Worm (Caenorhabditis elegans) whole organism, midembryonic: ENCODE data around the gene srw-23.

Experiments
- T22C8.4 ChIP-seq: fragments of 200-800 bp; sonication (Bioruptor generic); IDR thresholded peaks from 2 replicates; pipeline ENCODE4 v1.3.6; 2022; ENCODE audit warnings: missing genetic modification characterization, missing compliant biosample characterization
- cog-1 ChIP-seq: sonication (generic microtip); optimal IDR thresholded peaks from 2 replicates; lab custom pipeline; 2016; ENCODE audit warnings: missing genetic modification characterization, missing compliant biosample characterization
- flt-1 ChIP-seq: fragments of 200-800 bp; sonication (Bioruptor generic); IDR thresholded peaks from 2 replicates; pipeline ENCODE4 v1.3.6; 2022; ENCODE audit warnings: missing genetic modification characterization, missing compliant biosample characterization
- klf-2 ChIP-seq: fragments of 200-800 bp; sonication (Bioruptor generic); conservative IDR thresholded peaks from 2 replicates; pipeline ENCODE4 v1.3.6; 2022; ENCODE audit warnings: missing genetic modification reagents, missing genetic modification characterization, missing compliant biosample characterization
- med-1 ChIP-seq: sonication (generic microtip); optimal IDR thresholded peaks from 2 replicates; lab custom pipeline; 2017; ENCODE audit warnings: missing genetic modification characterization, mild to moderate bottlenecking, missing compliant biosample characterization, antibody characterized with exemption, missing genetic modification reagents; ENCODE audit not compliant: insufficient read depth
- ref-1 ChIP-seq: fragments of 200-800 bp; sonication (Bioruptor generic); conservative IDR thresholded peaks from 2 replicates; pipeline ENCODE4 v1.3.6; 2022; ENCODE audit warnings: missing genetic modification reagents, missing genetic modification characterization, missing compliant biosample characterization
- tab-1 ChIP-seq: fragments of 200-800 bp; sonication (Bioruptor generic); IDR thresholded peaks from 2 replicates; pipeline ENCODE4 v1.3.6; 2022; ENCODE audit warnings: missing genetic modification characterization, missing compliant biosample characterization
- ztf-23 ChIP-seq: fragments of 200-800 bp; sonication (Bioruptor generic); IDR thresholded peaks from 2 replicates; pipeline ENCODE4 v1.3.6; 2022; ENCODE audit warnings: missing genetic modification reagents, missing genetic modification characterization, missing compliant biosample characterization
- ztf-29 ChIP-seq: fragments of 200-800 bp; sonication (Bioruptor generic); IDR thresholded peaks from 2 replicates; pipeline ENCODE4 v1.3.6; 2022; ENCODE audit warnings: missing genetic modification reagents, missing genetic modification characterization, missing compliant biosample characterization

The srw-23 gene

DNA sequence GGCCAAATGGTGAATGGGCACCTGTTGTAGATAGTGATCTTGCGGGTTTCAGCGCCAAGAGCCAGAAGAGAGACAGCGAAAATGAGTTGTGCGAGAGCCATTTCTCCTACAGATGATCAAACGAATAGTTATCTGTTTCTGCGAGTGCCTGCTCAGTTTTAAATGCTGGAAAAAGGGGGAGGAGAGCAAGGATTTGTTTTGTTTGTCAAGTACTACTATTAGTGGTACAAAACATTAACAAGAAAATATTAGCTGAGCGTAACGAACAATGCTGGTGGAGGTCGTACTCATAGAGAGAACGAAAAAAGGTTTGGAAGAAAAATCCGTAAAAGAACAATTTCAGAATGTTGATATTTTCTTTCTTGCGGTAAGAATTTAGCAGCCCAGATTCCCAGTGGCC, 2.4 kb upstream of the srw-23 start, which contains the start of gene thn-4:
thn-4 (minus strand) TSS at position 101 of the 400 bp plus-strand sequence.
- TF ChIP-seq cog-1 (no peak), ztf-29 (no peak), ztf-23 (no peak), ref-1 (GFP tag; lab: Robert Waterston, UW) (no peak)

DNA sequence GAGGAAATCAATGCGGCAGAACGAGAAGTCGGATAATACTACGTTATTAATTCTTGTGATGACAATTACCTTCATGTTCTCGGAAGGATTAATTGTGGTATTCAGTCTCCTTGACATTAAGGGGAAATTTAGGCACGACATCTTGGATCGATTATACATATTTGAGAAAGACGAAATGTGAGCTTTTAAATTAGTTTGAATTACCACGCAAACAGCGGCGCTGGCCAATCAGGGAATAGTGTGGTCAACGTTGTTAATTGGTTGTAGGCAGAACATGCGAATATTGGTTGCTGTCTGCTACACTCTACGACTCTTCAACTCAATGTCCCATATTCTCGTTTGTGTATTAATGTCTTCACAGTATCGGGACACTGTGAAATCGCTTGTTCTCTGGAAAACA, 1.2 kb downstream of the srw-23 start, which contains the start of gene F49A5.10:
F49A5.10 (plus strand) TSS at position 301 of the 400 bp plus-strand sequence.
- no peak for TF ChIP-seq med-1 (GFP tag; lab: Kevin White, UChicago)
- TF ChIP-seq tab-1 (GFP tag; lab: Robert Waterston, UW): no peak
- no peak for TF ChIP-seq klf-2
- no peak for TF ChIP-seq ref-1 (GFP tag; lab: Robert Waterston, UW)
- TF ChIP-seq ztf-23: no peak

DNA sequence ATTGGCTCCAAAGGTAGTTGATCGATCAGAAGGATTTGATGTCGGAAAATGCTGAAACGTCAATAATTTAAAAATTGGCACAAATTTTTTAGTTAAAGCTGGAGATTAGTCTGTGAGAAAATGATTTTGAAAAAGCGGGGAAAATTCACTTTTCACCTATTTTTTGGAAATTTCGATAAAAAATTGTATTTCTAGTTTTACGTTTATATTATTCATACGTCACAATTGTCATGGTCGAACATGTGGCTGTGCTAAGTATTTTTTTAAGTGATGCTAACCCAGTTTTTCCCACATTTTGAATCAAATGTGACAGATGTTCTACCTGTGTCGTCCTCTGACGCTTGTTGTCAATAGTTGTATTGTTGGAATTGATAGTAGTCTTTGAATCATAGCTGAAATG, 5.8 kb downstream of the srw-23 start:
- TF ChIP-seq T22C8.4 (GFP tag; lab: Robert Waterston, UW): no peak

DNA sequence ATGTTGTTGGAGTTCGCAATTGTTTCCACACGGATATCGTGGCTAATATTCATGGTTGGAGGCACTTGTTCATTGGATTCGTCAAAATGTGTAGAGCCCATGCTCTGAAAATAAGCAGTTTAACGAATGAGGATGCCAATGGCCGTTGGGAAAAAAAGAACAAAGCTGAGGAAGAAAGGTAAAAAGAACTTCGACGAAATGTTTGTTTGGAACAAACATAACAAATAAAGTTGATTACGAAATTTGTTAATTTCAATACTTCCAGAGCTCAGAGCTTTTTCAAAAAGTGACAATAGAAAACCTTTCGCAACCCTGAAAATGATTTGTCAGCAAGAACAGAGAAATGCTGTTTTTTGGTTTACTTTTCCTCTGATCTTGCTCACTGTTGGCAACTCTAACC, 6.3 kb downstream of the srw-23 start, which contains the start of gene F09C6.3:
F09C6.3 (minus strand) TSS at position 101 of the 400 bp plus-strand sequence.
- TF ChIP-seq ztf-29: no peak
- no peak for TF ChIP-seq ztf-23
- TF ChIP-seq med-1 (GFP tag; lab: Kevin White, UChicago): no peak
- TF ChIP-seq cog-1: no peak
- TF ChIP-seq flt-1 (GFP tag; lab: Robert Waterston, UW): no peak
- no peak for TF ChIP-seq T22C8.4 (GFP tag; lab: Robert Waterston, UW)
- TF ChIP-seq tab-1 (GFP tag; lab: Robert Waterston, UW): no peak
- TF ChIP-seq klf-2: no peak
- TF ChIP-seq ref-1 (GFP tag; lab: Robert Waterston, UW): no peak

DNA sequence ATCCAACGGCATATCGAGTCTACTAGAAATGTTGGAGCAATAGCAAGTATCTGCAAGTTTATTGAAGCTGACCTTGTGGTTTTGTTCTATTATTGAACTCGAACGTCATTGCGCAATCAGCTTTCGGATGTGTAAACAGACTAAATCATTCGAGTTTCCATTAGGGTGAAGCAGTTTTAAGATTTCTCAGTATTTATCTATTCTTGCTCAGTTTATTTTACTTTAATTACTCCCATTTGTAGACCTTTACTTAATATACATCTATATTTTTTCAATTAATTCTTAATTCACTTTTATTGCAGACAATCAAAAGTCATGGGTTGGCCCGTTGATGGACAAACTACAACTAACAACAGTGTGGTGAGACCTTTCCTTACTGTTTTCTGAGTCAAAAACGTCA, 6.9 kb downstream of the srw-23 start, which contains the start of gene F09C6.14:
F09C6.14 (plus strand) TSS at position 301 of the 400 bp plus-strand sequence.
- TF ChIP-seq ref-1 (GFP tag; lab: Robert Waterston, UW) (no peak), cog-1 (no peak), T22C8.4 (GFP tag; lab: Robert Waterston, UW) (no peak), tab-1 (GFP tag; lab: Robert Waterston, UW) (no peak), ztf-23 (no peak), klf-2 (no peak), med-1 (GFP tag; lab: Kevin White, UChicago) (no peak), ztf-29 (no peak), flt-1 (GFP tag; lab: Robert Waterston, UW) (no peak)

DNA sequence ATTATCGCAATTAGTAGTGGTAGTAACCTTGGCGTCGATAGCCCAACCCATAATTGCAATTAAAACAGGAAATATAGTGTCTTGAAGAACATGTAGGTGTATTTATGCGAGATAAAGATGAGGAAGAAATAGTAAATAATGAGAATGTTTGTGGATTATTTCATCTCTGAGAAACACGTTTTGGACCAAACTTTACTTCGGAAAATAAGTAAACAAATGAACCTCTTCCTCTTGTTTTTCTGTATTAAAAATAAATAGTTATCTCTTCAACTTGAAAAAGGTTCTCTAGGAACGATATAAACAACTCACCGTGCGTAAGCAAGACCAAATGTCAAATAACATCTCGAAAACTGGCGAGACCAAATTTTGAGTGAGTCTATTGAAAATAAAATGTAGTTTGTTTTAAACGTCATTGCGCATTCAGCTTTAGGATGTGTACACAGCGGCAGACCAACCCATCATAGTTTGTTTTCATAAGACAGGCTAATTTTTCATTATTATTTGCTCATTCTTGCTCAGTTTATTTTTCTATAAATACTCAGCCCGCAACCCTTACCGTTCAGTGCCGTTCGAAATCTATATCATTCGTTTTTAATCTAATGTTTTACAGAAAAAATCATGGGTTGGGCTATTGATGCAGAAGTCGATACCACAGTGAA, 8.6 kb downstream of the srw-23 start, which contains the start of the genes F09C6.11 and F09C6.12:
F09C6.11 (minus strand) TSS at position 51 of the 659 bp plus-strand sequence.
F09C6.12 (plus strand) TSS at position 609 of the 659 bp plus-strand sequence.
- TF ChIP-seq T22C8.4 (GFP tag; lab: Robert Waterston, UW) (no peak), flt-1 (GFP tag; lab: Robert Waterston, UW) (no peak), ztf-23 (no peak), ref-1 (GFP tag; lab: Robert Waterston, UW) (no peak), tab-1 (GFP tag; lab: Robert Waterston, UW) (no peak), ztf-29 (no peak), cog-1 (no peak), klf-2 (no peak), med-1 (GFP tag; lab: Kevin White, UChicago) (no peak)

DNA sequence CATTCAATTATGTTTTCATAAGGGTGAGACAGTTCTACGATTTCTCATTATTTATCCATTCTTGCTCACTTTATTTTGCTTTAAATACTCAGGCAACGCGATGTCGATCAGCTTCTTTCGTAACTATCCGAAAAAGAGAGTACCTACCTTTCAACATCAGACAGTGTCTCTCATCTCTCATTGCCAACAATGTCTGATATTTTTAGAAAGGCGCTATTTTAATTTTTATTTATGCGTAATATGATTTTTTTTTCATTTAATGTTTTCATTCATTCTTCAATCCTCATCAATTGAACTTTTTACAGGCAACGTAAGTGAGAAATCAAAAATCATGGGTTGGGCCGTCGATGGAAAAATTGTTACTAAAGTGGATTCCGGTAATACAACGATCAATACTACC, 11.0 kb downstream of the srw-23 start, which contains the start of gene F09C6.13:
F09C6.13 (plus strand) TSS at position 301 of the 400 bp plus-strand sequence.
- TF ChIP-seq flt-1 (GFP tag; lab: Robert Waterston, UW): no peak
- no peak for TF ChIP-seq tab-1 (GFP tag; lab: Robert Waterston, UW)
- TF ChIP-seq cog-1: no peak
- TF ChIP-seq klf-2: no peak
- no peak for TF ChIP-seq ztf-23
- TF ChIP-seq ref-1 (GFP tag; lab: Robert Waterston, UW): no peak

DNA sequence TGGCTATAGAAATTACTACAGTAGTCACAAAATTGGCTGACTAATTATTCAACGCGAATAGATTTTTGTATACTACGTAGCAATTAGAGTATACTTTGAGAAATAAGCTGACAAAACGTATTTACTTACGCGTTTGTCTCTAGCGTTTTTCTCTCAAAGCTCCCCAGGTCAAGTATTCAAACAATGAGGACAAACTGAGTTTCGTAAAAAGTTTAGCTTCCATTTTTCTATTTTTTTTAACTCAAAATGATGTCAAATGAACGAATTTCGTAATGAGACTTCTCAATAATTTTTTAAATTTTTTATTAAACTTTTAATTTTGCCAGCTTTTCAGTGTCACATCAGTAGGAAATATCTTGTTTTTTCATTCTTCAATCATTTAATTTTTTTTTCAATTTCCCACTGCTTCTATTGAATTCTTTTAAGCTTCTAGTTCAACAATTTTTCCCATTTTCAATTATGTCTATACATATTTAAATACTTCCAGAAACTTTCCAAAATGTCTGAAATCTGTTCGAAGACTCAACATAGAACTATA, 15.1 kb downstream of the srw-23 start, which contains the start of the genes ifas-2 and fbxa-44:
ifas-2 (minus strand) TSS at position 101 of the 538 bp plus-strand sequence.
fbxa-44 (plus strand) TSS at position 488 of the 538 bp plus-strand sequence.
- TF ChIP-seq ztf-23 (no peak), T22C8.4 (GFP tag; lab: Robert Waterston, UW) (no peak), med-1 (GFP tag; lab: Kevin White, UChicago) (no peak), flt-1 (GFP tag; lab: Robert Waterston, UW) (no peak), tab-1 (GFP tag; lab: Robert Waterston, UW) (no peak), ztf-29 (no peak), klf-2 (no peak), ref-1 (GFP tag; lab: Robert Waterston, UW) (no peak), cog-1 (no peak)

DNA sequence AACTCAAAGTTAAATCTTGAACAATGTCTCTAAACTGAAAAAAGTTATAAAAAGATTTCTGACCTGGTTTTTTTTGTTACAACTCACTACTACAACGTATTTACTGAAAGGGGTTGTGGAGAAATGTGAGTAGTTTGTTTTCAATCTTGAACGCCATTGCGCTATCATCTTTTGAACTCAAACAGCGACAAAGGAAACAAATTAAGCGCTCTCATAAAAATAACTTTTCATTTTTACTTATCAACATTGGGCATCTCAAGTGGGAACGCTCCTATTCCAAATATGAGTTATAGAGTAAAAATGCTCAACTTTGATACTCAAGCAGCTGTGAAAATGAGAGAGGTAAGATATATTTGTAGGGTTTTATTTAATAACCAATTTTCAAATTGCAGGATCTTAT, 19.7 kb downstream of the srw-23 start, which contains the start of gene F09C6.15:
F09C6.15 (plus strand) TSS at position 301 of the 400 bp plus-strand sequence.
- TF ChIP-seq flt-1 (GFP tag; lab: Robert Waterston, UW) (no peak), cog-1 (no peak)

DNA sequence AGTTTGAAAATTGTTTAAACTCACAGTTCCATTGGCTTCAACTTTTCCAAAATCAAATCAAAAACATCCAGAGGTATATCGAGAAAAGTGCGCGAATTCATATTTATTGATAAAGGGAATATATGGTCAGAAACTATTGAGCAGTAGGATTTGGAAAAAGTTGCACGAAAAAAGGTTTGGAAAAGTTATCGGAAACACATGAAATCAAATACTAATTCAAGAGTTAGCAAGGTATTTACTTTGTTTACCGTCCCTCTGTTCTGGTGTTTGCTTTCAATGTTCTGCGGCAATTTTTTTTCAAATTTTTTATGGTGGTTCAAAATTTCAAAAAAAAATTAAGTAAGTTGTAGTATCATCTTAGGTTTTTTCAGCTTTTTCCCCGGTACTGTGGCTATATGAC, 25.6 kb downstream of the srw-23 start, which contains the start of gene fbxa-45:
fbxa-45 (minus strand) TSS at position 101 of the 400 bp plus-strand sequence.
- TF ChIP-seq ztf-23: no peak
- no peak for TF ChIP-seq klf-2
- TF ChIP-seq med-1 (GFP tag; lab: Kevin White, UChicago): no peak
- TF ChIP-seq T22C8.4 (GFP tag; lab: Robert Waterston, UW): no peak
- no peak for TF ChIP-seq cog-1
- TF ChIP-seq ref-1 (GFP tag; lab: Robert Waterston, UW): no peak
- no peak for TF ChIP-seq ztf-29
- TF ChIP-seq tab-1 (GFP tag; lab: Robert Waterston, UW): no peak
- TF ChIP-seq flt-1 (GFP tag; lab: Robert Waterston, UW): no peak
